Fruit fly (Drosophila melanogaster) whole organism, embryonic: ENCODE measurements around the gene CG13931.

ENCODE experiments used
- Abd-B ChIP-seq: fragments of 200-800 bp; sonication (Bioruptor generic); optimal IDR thresholded peaks from 2 replicates; lab custom pipeline; 2018; ENCODE audit warnings: missing biosample characterization, mild to moderate bottlenecking, missing genetic modification characterization, moderate library complexity
- Asciz ChIP-seq: fragments of 200-800 bp; sonication (Bioruptor generic); optimal IDR thresholded peaks from 2 replicates; lab custom pipeline; 2017; ENCODE audit warnings: missing biosample characterization, mild to moderate bottlenecking, missing genetic modification characterization, missing genetic modification reagents
- Awh ChIP-seq: fragments of 200-800 bp; sonication (Bioruptor generic); IDR thresholded peaks from 2 replicates; pipeline ENCODE4, ENCODE4 v1.3.6; 2022; ENCODE audit warnings: missing biosample characterization, missing genetic modification characterization
- BEAF-32 ChIP-seq: fragments of 200-800 bp; sonication (Bioruptor generic); optimal IDR thresholded peaks from 3 replicates; lab custom pipeline; 2017; ENCODE audit warnings: missing biosample characterization, missing genetic modification characterization, mild to moderate bottlenecking, moderate library complexity, missing genetic modification reagents
- CG11247 ChIP-seq: fragments of 200-800 bp; sonication (Bioruptor generic); IDR thresholded peaks from 2 replicates; pipeline ENCODE4 v1.3.6; 2022; ENCODE audit warnings: missing biosample characterization, missing genetic modification characterization
- CG11504 ChIP-seq: fragments of 200-800 bp; sonication (Bioruptor generic); optimal IDR thresholded peaks from 3 replicates; lab custom pipeline; 2019; ENCODE audit warnings: missing biosample characterization, mild to moderate bottlenecking, missing genetic modification characterization, moderate library complexity
- CG11696 ChIP-seq: fragments of 200-800 bp; sonication (Bioruptor generic); IDR thresholded peaks from 2 replicates; pipeline ENCODE4 v1.3.6; 2022; ENCODE audit warnings: missing biosample characterization, missing genetic modification characterization
- CG15073 ChIP-seq: fragments of 200-800 bp; sonication (Bioruptor generic); optimal IDR thresholded peaks from 2 replicates; lab custom pipeline; 2016; ENCODE audit warnings: missing biosample characterization, missing genetic modification characterization
- CG15696 ChIP-seq: fragments of 200-800 bp; sonication (Bioruptor generic); optimal IDR thresholded peaks from 2 replicates; lab custom pipeline; 2019; ENCODE audit warnings: missing biosample characterization, mild to moderate bottlenecking, missing genetic modification characterization, moderate library complexity
- CG17359 ChIP-seq: fragments of 200-800 bp; sonication (Bioruptor generic); optimal IDR thresholded peaks from 3 replicates; lab custom pipeline; 2018; ENCODE audit warnings: missing biosample characterization, mild to moderate bottlenecking, missing genetic modification characterization, moderate library complexity
- CG17361 ChIP-seq: fragments of 200-800 bp; sonication (Bioruptor generic); IDR thresholded peaks from 3 replicates; pipeline ENCODE4 v1.3.6; 2022; ENCODE audit warnings: missing biosample characterization, missing genetic modification characterization
- CG18011 ChIP-seq: fragments of 200-800 bp; sonication (Bioruptor generic); optimal IDR thresholded peaks from 2 replicates; lab custom pipeline; 2017; ENCODE audit warnings: missing biosample characterization, missing genetic modification characterization, mild to moderate bottlenecking, moderate library complexity, missing genotype
- CG2120 ChIP-seq: fragments of 200-800 bp; sonication (Bioruptor generic); optimal IDR thresholded peaks from 3 replicates; lab custom pipeline; 2016; ENCODE audit warnings: missing biosample characterization, missing genetic modification characterization
- CG2129 ChIP-seq: fragments of 200-800 bp; sonication (Bioruptor generic); IDR thresholded peaks from 2 replicates; pipeline ENCODE4 v1.3.6; 2022; ENCODE audit warnings: missing biosample characterization, missing genetic modification characterization; ENCODE audit not compliant: partially characterized antibody
- CG2712 ChIP-seq: fragments of 200-800 bp; optimal IDR thresholded peaks from 3 replicates; lab custom pipeline; 2019; ENCODE audit warnings: missing biosample characterization, mild to moderate bottlenecking, missing genetic modification characterization, moderate library complexity
- CG3995 ChIP-seq: fragments of 200-800 bp; sonication (Bioruptor generic); optimal IDR thresholded peaks from 3 replicates; lab custom pipeline; 2016; ENCODE audit warnings: missing biosample characterization, missing genetic modification characterization
- CG4617 ChIP-seq: fragments of 200-800 bp; sonication (Bioruptor generic); optimal IDR thresholded peaks from 3 replicates; lab custom pipeline; 2016; ENCODE audit warnings: missing biosample characterization, missing genetic modification characterization, borderline replicate concordance
- CG6791 ChIP-seq: fragments of 200-800 bp; sonication (Bioruptor generic); IDR thresholded peaks from 3 replicates; pipeline ENCODE4 v1.3.6; 2022; ENCODE audit warnings: missing biosample characterization, missing genetic modification characterization; ENCODE audit not compliant: partially characterized antibody
- CG7963 ChIP-seq: fragments of 200-800 bp; sonication (Bioruptor generic); IDR thresholded peaks from 3 replicates; pipeline ENCODE4 v1.3.6; 2022; ENCODE audit warnings: missing biosample characterization, missing genetic modification characterization; ENCODE audit not compliant: partially characterized antibody
- CG8290 ChIP-seq, 3 experiments: fragments of 200-800 bp; sonication (Bioruptor generic); optimal IDR thresholded peaks; 2 replicates each; lab custom pipeline; 2016 to 2019; ENCODE audit warnings: missing biosample characterization in 3 of 3, missing genetic modification characterization in 3 of 3, mild to moderate bottlenecking in 2 of 3, moderate library complexity in 1 of 3
- CkIIα-i1 ChIP-seq: fragments of 200-800 bp; sonication (Bioruptor generic); IDR thresholded peaks from 2 replicates; pipeline ENCODE4 v1.3.6; 2022; ENCODE audit warnings: missing biosample characterization, missing genetic modification characterization
- D19A ChIP-seq: fragments of 200-800 bp; optimal IDR thresholded peaks from 3 replicates; lab custom pipeline; 2019; ENCODE audit warnings: missing biosample characterization, mild to moderate bottlenecking, missing genetic modification characterization, moderate library complexity
- HLHmδ ChIP-seq: fragments of 200-800 bp; sonication (Bioruptor generic); optimal IDR thresholded peaks from 2 replicates; lab custom pipeline; 2018; ENCODE audit warnings: missing biosample characterization, mild to moderate bottlenecking, missing genetic modification characterization, moderate library complexity
- Hmr ChIP-seq: fragments of 200-800 bp; sonication (Bioruptor generic); optimal IDR thresholded peaks from 3 replicates; lab custom pipeline; 2017; ENCODE audit warnings: mild to moderate bottlenecking, missing biosample characterization, missing genetic modification reagents, missing genetic modification characterization
- Ravus ChIP-seq: fragments of 200-800 bp; sonication (Bioruptor generic); IDR thresholded peaks from 2 replicates; pipeline ENCODE4 v1.3.6; 2022; ENCODE audit warnings: missing biosample characterization, missing genetic modification characterization
- Usf ChIP-seq: fragments of 200-800 bp; sonication (Bioruptor generic); optimal IDR thresholded peaks from 2 replicates; lab custom pipeline; 2017; ENCODE audit warnings: missing genotype, missing biosample characterization, missing genetic modification characterization
- ara ChIP-seq: fragments of 200-800 bp; sonication (Bioruptor generic); IDR thresholded peaks from 2 replicates; pipeline ENCODE4 v1.3.6; 2022; ENCODE audit warnings: missing biosample characterization, missing genetic modification characterization
- dan ChIP-seq: fragments of 200-800 bp; sonication (Bioruptor generic); IDR thresholded peaks from 2 replicates; pipeline ENCODE4 v1.3.6; 2022; ENCODE audit warnings: missing biosample characterization, missing genetic modification characterization
- dpn ChIP-seq, 2 experiments: fragments of 200-800 bp; sonication (Bioruptor generic); optimal IDR thresholded peaks; 3 replicates each; lab custom pipeline; 2016; ENCODE audit warnings: missing biosample characterization in 2 of 2, missing genetic modification characterization in 2 of 2
- ewg ChIP-seq: fragments of 200-800 bp; sonication (Bioruptor generic); optimal IDR thresholded peaks from 3 replicates; lab custom pipeline; 2017; ENCODE audit warnings: mild to moderate bottlenecking, missing biosample characterization, missing genetic modification reagents, missing genetic modification characterization
- fu2 ChIP-seq: fragments of 200-800 bp; sonication (Bioruptor generic); optimal IDR thresholded peaks from 2 replicates; lab custom pipeline; 2016; ENCODE audit warnings: missing biosample characterization, missing genetic modification characterization
- gfzf ChIP-seq: fragments of 200-800 bp; sonication (Bioruptor generic); optimal IDR thresholded peaks from 2 replicates; lab custom pipeline; 2016; ENCODE audit warnings: missing biosample characterization, mild to moderate bottlenecking, missing genetic modification characterization, moderate library complexity
- inv ChIP-seq: fragments of 200-800 bp; sonication (Bioruptor generic); IDR thresholded peaks from 2 replicates; pipeline ENCODE4 v1.3.6; 2022; ENCODE audit warnings: missing biosample characterization, missing genetic modification characterization; ENCODE audit not compliant: partially characterized antibody
- kah ChIP-seq: fragments of 200-800 bp; sonication (Bioruptor generic); optimal IDR thresholded peaks from 2 replicates; lab custom pipeline; 2018; ENCODE audit warnings: missing biosample characterization, mild to moderate bottlenecking, missing genetic modification characterization
- knrl ChIP-seq: fragments of 200-800 bp; sonication (Bioruptor generic); IDR thresholded peaks from 3 replicates; pipeline ENCODE4 v1.3.6; 2022; ENCODE audit warnings: missing biosample characterization, missing genetic modification characterization; ENCODE audit not compliant: partially characterized antibody
- lbe ChIP-seq: fragments of 200-800 bp; sonication (Bioruptor generic); optimal IDR thresholded peaks from 2 replicates; lab custom pipeline; 2016; ENCODE audit warnings: missing biosample characterization, mild to moderate bottlenecking, missing genetic modification characterization
- lilli ChIP-seq: fragments of 200-800 bp; sonication (Bioruptor generic); optimal IDR thresholded peaks from 3 replicates; lab custom pipeline; 2016; ENCODE audit warnings: missing biosample characterization, missing genetic modification characterization
- lov ChIP-seq, 2 experiments: fragments of 200-800 bp in 1 of 2; fragments of >200 bp in 1 of 2; sonication (Bioruptor generic) in 1 of 2; IDR thresholded peaks in 1 of 2; optimal IDR thresholded peaks in 1 of 2; 2 replicates in 1 of 2; 3 replicates in 1 of 2; pipeline versions ENCODE4 v1.3.6 to Lab custom; 2017 to 2022; ENCODE audit warnings: missing biosample characterization in 1 of 2, missing genetic modification characterization in 1 of 2
- p53 ChIP-seq: fragments of 200-800 bp; sonication (Bioruptor generic); optimal IDR thresholded peaks from 2 replicates; lab custom pipeline; 2016; ENCODE audit warnings: missing biosample characterization, missing genetic modification characterization
- phol ChIP-seq: fragments of 200-800 bp; sonication (Bioruptor generic); optimal IDR thresholded peaks from 3 replicates; lab custom pipeline; 2018; ENCODE audit warnings: missing biosample characterization, mild to moderate bottlenecking, missing genetic modification characterization, moderate library complexity
- ranshi ChIP-seq: fragments of 200-800 bp; sonication (Bioruptor generic); IDR thresholded peaks from 2 replicates; pipeline ENCODE4 v1.3.6; 2022; ENCODE audit warnings: missing biosample characterization, missing genetic modification characterization
- row ChIP-seq: fragments of 200-800 bp; sonication (Bioruptor generic); IDR thresholded peaks from 3 replicates; pipeline ENCODE4 v1.3.6; 2022; ENCODE audit warnings: missing biosample characterization, missing genetic modification characterization
- seq ChIP-seq: fragments of 200-800 bp; sonication (Bioruptor generic); IDR thresholded peaks from 2 replicates; pipeline ENCODE4 v1.3.6; 2022; ENCODE audit warnings: missing biosample characterization, missing genetic modification characterization
- ttk ChIP-seq: fragments of 200-800 bp; sonication (Bioruptor generic); IDR thresholded peaks from 2 replicates; pipeline ENCODE4 v2.1.2; 2022; ENCODE audit warnings: missing biosample characterization, missing genetic modification characterization
- z ChIP-seq: fragments of 200-800 bp; sonication (Bioruptor generic); IDR thresholded peaks from 3 replicates; pipeline ENCODE4 v1.3.6; 2022; ENCODE audit warnings: missing biosample characterization, missing genetic modification characterization

The CG13931 gene

dm6 chr3L:1748218-1748617, 46.0 kb upstream of the CG13931 start (continued):
- TF ChIP-seq CG4617 (GFP tag; lab: Kevin White, UChicago) = no peak
- no peak for TF ChIP-seq phol (tag; lab: Kevin White, UChicago)
- TF ChIP-seq seq (GFP tag; lab: Robert Waterston, UW) = peak; percentile 70
- TF ChIP-seq Hmr (GFP tag; lab: Kevin White, UChicago) = peak; percentile 38
- peak; percentile 98 for TF ChIP-seq ewg (GFP tag; lab: Kevin White, UChicago)
- no peak for TF ChIP-seq Usf
- TF ChIP-seq row (GFP tag; lab: Robert Waterston, UW) = peak; percentile 58
- peak; percentile 94 for TF ChIP-seq CG3995 (GFP tag; lab: Kevin White, UChicago)
- TF ChIP-seq CG8290 (GFP tag; optimal IDR thresholded peaks at IDR 0.05; lab: Kevin White, UChicago) = no peak
- TF ChIP-seq CG8290 (tag; optimal IDR thresholded peaks at IDR 0.05; lab: Kevin White, UChicago) = peak in 1 of 2 experiments; percentile 46
- TF ChIP-seq, all 482 proteins: peak for 23

DNA sequence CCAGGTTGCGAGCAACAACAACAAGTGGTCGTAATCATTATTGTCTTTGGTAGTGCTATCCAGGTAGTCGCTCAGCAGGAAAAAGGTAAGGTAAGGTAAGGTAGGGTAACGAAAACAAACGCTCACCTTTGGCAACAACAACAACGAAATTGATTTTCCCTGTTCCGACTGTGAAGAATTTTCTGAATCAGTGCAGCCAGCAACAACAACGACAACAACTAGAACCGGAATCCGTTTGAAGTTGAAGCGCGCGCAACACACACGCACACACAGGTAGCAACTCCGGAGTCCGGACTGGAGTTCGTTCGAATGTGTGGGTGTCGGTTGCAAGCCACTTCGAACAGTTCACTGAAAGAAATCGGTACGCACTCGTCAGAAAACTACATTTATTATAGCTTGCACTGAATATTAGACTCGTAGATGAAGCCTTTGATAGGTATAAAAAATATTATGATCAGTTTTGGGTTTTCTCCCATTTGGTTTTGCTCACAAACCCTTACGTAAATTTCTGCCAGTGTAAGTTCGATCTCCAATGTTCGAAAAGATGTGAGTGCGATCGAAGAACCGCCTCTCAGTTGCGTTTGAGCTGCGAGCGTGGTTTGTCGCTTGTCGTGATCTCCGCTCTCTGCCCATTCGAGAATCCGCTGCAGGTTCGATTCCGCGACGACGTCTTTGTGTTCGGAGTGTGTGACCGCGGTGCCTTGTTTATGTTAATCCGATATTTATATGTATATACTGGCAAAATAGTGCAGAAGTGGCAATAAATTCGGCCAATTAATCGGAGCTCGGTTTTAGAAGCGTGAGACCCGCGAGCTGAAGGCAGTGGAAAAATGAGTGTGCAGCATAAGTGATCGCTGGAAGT, 44.4 kb upstream of the CG13931 start, which contains the start of gene CG13921:
CG13921 (plus strand) TSS at position 570 of the 862 bp plus-strand sequence.
- TF ChIP-seq Ravus (peak; percentile 96), CG7963 (no peak), dan (GFP tag; lab: Robert Waterston, UW) (peak; percentile 99), p53 (peak; percentile 98), ranshi (GFP tag; lab: Robert Waterston, UW) (peak; percentile 99), lbe (peak; percentile 98), CG11696 (peak; percentile 96), Abd-B (GFP tag; lab: Kevin White, UChicago) (peak; percentile 98), z (GFP tag; lab: Robert Waterston, UW) (peak; percentile 87), CG11504 (tag; lab: Kevin White, UChicago) (peak; percentile 98), ttk (peak; percentile 99), CG17359 (tag; lab: Kevin White, UChicago) (peak; percentile 99), CG2120 (GFP tag; lab: Kevin White, UChicago) (peak; percentile 98), lov (optimal IDR thresholded peaks at IDR 0.05; lab: Kevin White, UChicago) (no peak), lov (GFP tag; IDR thresholded peaks at IDR 0.05; lab: Robert Waterston, UW) (peak; percentile 99), CG2712 (tag; lab: Kevin White, UChicago) (peak; percentile 100), CG11247 (GFP tag; lab: Robert Waterston, UW) (peak; percentile 98), Asciz (GFP tag; lab: Kevin White, UChicago) (peak; percentile 98), dpn (GFP tag; optimal IDR thresholded peaks at IDR 0.05; lab: Kevin White, UChicago) (peak; percentile 99), CG6791 (no peak), knrl (GFP tag; lab: Robert Waterston, UW) (peak; percentile 32; the same call in 1 of the 3 replicates), HLHmδ (GFP tag; lab: Kevin White, UChicago) (no peak), Awh (GFP tag; lab: Robert Waterston, UW) (peak; percentile 99), CkIIα-i1 (GFP tag; lab: Robert Waterston, UW) (peak; percentile 93), phol (tag; lab: Kevin White, UChicago) (peak; percentile 99), ara (GFP tag; lab: Robert Waterston, UW) (peak; percentile 100), BEAF-32 (GFP tag; lab: Kevin White, UChicago) (peak; percentile 28), CG17361 (GFP tag; lab: Robert Waterston, UW) (peak; percentile 99), CG18011 (peak; percentile 88), lilli (GFP tag; lab: Kevin White, UChicago) (peak; percentile 99), CG15073 (GFP tag; lab: Kevin White, UChicago) (peak; percentile 91), gfzf (GFP tag; lab: Kevin White, UChicago) (peak; percentile 39), CG15696 (tag; lab: Kevin White, UChicago) (peak; percentile 100), inv (GFP tag; lab: Robert Waterston, UW) (no peak), D19A (tag; lab: Kevin White, UChicago) (peak; percentile 97), CG2129 (GFP tag; lab: Robert Waterston, UW) (no peak), kah (GFP tag; lab: Kevin White, UChicago) (peak; percentile 95), fu2 (GFP tag; lab: Kevin White, UChicago) (peak; percentile 97)
